3 fruit fly cellular contexts compared by ENCODE assay signal in the genomic region with DNA sequence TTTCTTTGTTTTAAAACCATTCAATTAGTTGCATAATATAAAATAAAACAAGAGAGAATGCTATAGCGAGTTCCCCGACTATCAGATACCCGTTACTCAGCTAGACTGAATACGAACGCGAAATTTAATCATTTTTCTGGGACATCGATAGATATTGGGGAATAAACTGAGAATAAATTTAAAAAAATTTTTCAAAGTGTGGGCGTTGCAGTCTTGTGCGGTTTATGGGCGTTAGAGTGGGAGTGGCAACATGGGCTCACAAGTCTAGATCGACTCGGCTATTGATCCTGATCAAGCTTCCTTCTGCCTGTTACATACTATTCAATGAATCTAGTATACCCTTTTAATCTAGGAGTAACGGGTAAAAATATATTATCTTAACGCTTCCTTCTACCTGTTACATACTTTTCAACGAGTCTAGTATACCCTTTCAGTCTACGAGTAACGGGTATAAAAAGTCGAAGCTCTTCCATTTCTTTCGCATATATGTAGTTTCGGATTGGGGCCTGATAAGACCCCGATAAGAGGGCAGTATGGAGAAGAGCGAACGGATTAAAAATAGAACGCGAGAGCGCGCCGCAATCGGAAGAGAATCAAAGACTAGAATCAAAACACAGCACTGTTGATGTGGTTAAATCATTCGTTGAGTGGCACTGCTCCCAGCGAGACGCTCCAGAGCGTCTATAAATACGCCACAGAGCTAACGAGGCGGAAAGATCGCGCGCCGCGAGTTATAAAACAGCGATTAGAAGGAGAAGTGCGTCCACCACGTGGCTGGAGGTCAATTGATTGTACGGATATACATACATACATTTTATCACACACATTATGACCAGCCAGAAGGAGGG.
A peak's percentile ranks its signal among the peaks of the same experiment; 100 is the strongest.
TF ChIP-seq lines count a peak whose summit lies in the region.

A gene (plus strand): TSS at position 637 of the 848 bp plus-strand sequence.

TF ChIP-seq in whole organism, adult, 20 proteins besides CTCF, POLR2A, EP300 and RAD21 (continued from another document):
- peak; percentile 71 for TF ChIP-seq kay (GFP tag; lab: Kevin White, UChicago; ENCODE audit: borderline replicate concordance)
- TF ChIP-seq CG14711 (tag; optimal IDR thresholded peaks at IDR 0.05; lab: Kevin White, UChicago): no peak
- no peak for TF ChIP-seq CG33017 (tag; optimal IDR thresholded peaks at IDR 0.05; lab: Kevin White, UChicago)
- TF ChIP-seq Crg-1 (GFP tag; optimal IDR thresholded peaks at IDR 0.05; lab: Kevin White, UChicago): no peak

TF ChIP-seq in whole organism, embryonic, 481 proteins besides CTCF, POLR2A, EP300 and RAD21 (continued from another document and continues in another):
- no peak for TF ChIP-seq stc (GFP tag; IDR thresholded peaks at IDR 0.05; lab: Robert Waterston, UW)
- peak; percentile 67 for TF ChIP-seq dm (GFP tag; optimal IDR thresholded peaks at IDR 0.05; lab: Kevin White, UChicago)
- TF ChIP-seq CG8944 (GFP tag; optimal IDR thresholded peaks at IDR 0.05; lab: Kevin White, UChicago): peak; percentile 50
- TF ChIP-seq Antp (GFP tag; optimal IDR thresholded peaks at IDR 0.05; lab: Kevin White, UChicago): peak; percentile 50
- TF ChIP-seq CG14014 (GFP tag; IDR thresholded peaks at IDR 0.05; lab: Robert Waterston, UW): peak; percentile 11; the same call in 1 of the 2 replicates
- TF ChIP-seq Hsf (GFP tag; optimal IDR thresholded peaks at IDR 0.05; lab: Kevin White, UChicago): peak; percentile 41
- TF ChIP-seq dmrt99B (tag; optimal IDR thresholded peaks at IDR 0.05; lab: Kevin White, UChicago): peak; percentile 61
- TF ChIP-seq CG42726 (GFP tag; IDR thresholded peaks at IDR 0.05; lab: Robert Waterston, UW; ENCODE audit: partially characterized antibody): no peak
- TF ChIP-seq Fer2 (tag; optimal IDR thresholded peaks at IDR 0.05; lab: Kevin White, UChicago): no peak
- TF ChIP-seq ttk (GFP tag; IDR thresholded peaks at IDR 0.05; lab: Robert Waterston, UW): no peak
- TF ChIP-seq CG14441 (GFP tag; IDR thresholded peaks at IDR 0.05; lab: Robert Waterston, UW): peak; percentile 46; the same call in 1 of the 2 replicates
- peak; percentile 82 for TF ChIP-seq sens-2 (GFP tag; IDR thresholded peaks at IDR 0.05; lab: Robert Waterston, UW)
- no peak for TF ChIP-seq Gsc (GFP tag; IDR thresholded peaks at IDR 0.05; lab: Robert Waterston, UW)
- TF ChIP-seq Xbp1 (GFP tag; optimal IDR thresholded peaks at IDR 0.05; lab: Kevin White, UChicago): peak; percentile 49
- TF ChIP-seq CG6272 (GFP tag; IDR thresholded peaks at IDR 0.05; lab: Robert Waterston, UW): no peak
- no peak for TF ChIP-seq CG8089 (GFP tag; optimal IDR thresholded peaks at IDR 0.05; lab: Kevin White, UChicago)
- peak; percentile 56; the same call in 1 of the 2 replicates for TF ChIP-seq vvl (GFP tag; IDR thresholded peaks at IDR 0.05; lab: Robert Waterston, UW)
- peak; percentile 30 for TF ChIP-seq pros (GFP tag; optimal IDR thresholded peaks at IDR 0.05; lab: Kevin White, UChicago)
- TF ChIP-seq ftz-f1 (GFP tag; optimal IDR thresholded peaks at IDR 0.05; lab: Kevin White, UChicago): peak; percentile 75
- TF ChIP-seq tx (GFP tag; optimal IDR thresholded peaks at IDR 0.05; lab: Kevin White, UChicago): no peak
- TF ChIP-seq phol (tag; optimal IDR thresholded peaks at IDR 0.05; lab: Kevin White, UChicago): peak; percentile 65
- peak; percentile 41 for TF ChIP-seq ind (GFP tag; optimal IDR thresholded peaks at IDR 0.05; lab: Kevin White, UChicago)
- 0 out of 2 replicates have a peak, but pooled peaks have one; percentile 29 for TF ChIP-seq CG9932 (GFP tag; IDR thresholded peaks at IDR 0.05; lab: Robert Waterston, UW)
- TF ChIP-seq CG4854 (GFP tag; optimal IDR thresholded peaks at IDR 0.05; lab: Kevin White, UChicago): peak; percentile 42
- peak; percentile 69 for TF ChIP-seq Sox100B (GFP tag; optimal IDR thresholded peaks at IDR 0.05; lab: Kevin White, UChicago)
- no peak for TF ChIP-seq unc-4 (GFP tag; IDR thresholded peaks at IDR 0.05; lab: Robert Waterston, UW; ENCODE audit: partially characterized antibody)
- no peak for TF ChIP-seq knrl (GFP tag; IDR thresholded peaks at IDR 0.05; lab: Robert Waterston, UW; ENCODE audit: partially characterized antibody)
- no peak for TF ChIP-seq Asciz (GFP tag; optimal IDR thresholded peaks at IDR 0.05; lab: Kevin White, UChicago)
- TF ChIP-seq CG11504 (tag; optimal IDR thresholded peaks at IDR 0.05; lab: Kevin White, UChicago): peak; percentile 73
- TF ChIP-seq Bdp1 (GFP tag; optimal IDR thresholded peaks at IDR 0.05; lab: Kevin White, UChicago): no peak
- TF ChIP-seq CG2712 (tag; optimal IDR thresholded peaks at IDR 0.05; lab: Kevin White, UChicago): peak; percentile 66
- no peak for TF ChIP-seq Spps (tag; optimal IDR thresholded peaks at IDR 0.05; lab: Kevin White, UChicago)
- peak; percentile 36; the same call in 1 of the 3 replicates for TF ChIP-seq gce (GFP tag; IDR thresholded peaks at IDR 0.05; lab: Robert Waterston, UW)
- TF ChIP-seq sqz (GFP tag; optimal IDR thresholded peaks at IDR 0.05; lab: Kevin White, UChicago): peak; percentile 0
- peak; percentile 18 for TF ChIP-seq kay (GFP tag; optimal IDR thresholded peaks at IDR 0.05; lab: Kevin White, UChicago)
- no peak for TF ChIP-seq oc (tag; optimal IDR thresholded peaks at IDR 0.05; lab: Kevin White, UChicago)
- TF ChIP-seq CG14710 (tag; optimal IDR thresholded peaks at IDR 0.05; lab: Kevin White, UChicago): peak; percentile 39
- TF ChIP-seq tgo (GFP tag; IDR thresholded peaks at IDR 0.05; lab: Robert Waterston, UW): peak; percentile 40
- peak; percentile 71 for TF ChIP-seq lmd (GFP tag; IDR thresholded peaks at IDR 0.05; lab: Robert Waterston, UW)
- TF ChIP-seq Atf3 (GFP tag; optimal IDR thresholded peaks at IDR 0.05; lab: Kevin White, UChicago): peak; percentile 32
- TF ChIP-seq Ada2b (GFP tag; IDR thresholded peaks at IDR 0.05; lab: Robert Waterston, UW): peak; percentile 51
- TF ChIP-seq Fer3 (tag; optimal IDR thresholded peaks at IDR 0.05; lab: Kevin White, UChicago): peak; percentile 20
- TF ChIP-seq CG32767 (GFP tag; IDR thresholded peaks at IDR 0.05; lab: Robert Waterston, UW): no peak
- TF ChIP-seq Ssrp (tag; optimal IDR thresholded peaks at IDR 0.05; lab: Kevin White, UChicago): peak; percentile 44
- TF ChIP-seq CG1529 (GFP tag; optimal IDR thresholded peaks at IDR 0.05; lab: Kevin White, UChicago): peak; percentile 37
- no peak for TF ChIP-seq CG2129 (GFP tag; IDR thresholded peaks at IDR 0.05; lab: Robert Waterston, UW; ENCODE audit: partially characterized antibody)
- TF ChIP-seq Meics (GFP tag; optimal IDR thresholded peaks at IDR 0.05; lab: Kevin White, UChicago): peak; percentile 70
- TF ChIP-seq CG4730 (GFP tag; IDR thresholded peaks at IDR 0.05; lab: Robert Waterston, UW): 0 out of 2 replicates have a peak, but pooled peaks have one; percentile 16
- no peak for TF ChIP-seq sc (optimal IDR thresholded peaks at IDR 0.05; lab: Kevin White, UChicago)
- TF ChIP-seq sc (GFP tag; optimal IDR thresholded peaks at IDR 0.05; lab: Kevin White, UChicago): peak; percentile 16
- TF ChIP-seq CG17612 (GFP tag; IDR thresholded peaks at IDR 0.05; lab: Robert Waterston, UW): 0 out of 2 replicates have a peak, but pooled peaks have one; percentile 11
- no peak for TF ChIP-seq CG17328 (GFP tag; IDR thresholded peaks at IDR 0.05; lab: Robert Waterston, UW)
- TF ChIP-seq CG7556 (GFP tag; optimal IDR thresholded peaks at IDR 0.05; lab: Kevin White, UChicago): peak; percentile 69
- TF ChIP-seq Atf6 (GFP tag; IDR thresholded peaks at IDR 0.05; lab: Robert Waterston, UW): peak; percentile 25; the same call in 1 of the 2 replicates
- peak; percentile 48 for TF ChIP-seq CG13424 (tag; optimal IDR thresholded peaks at IDR 0.05; lab: Kevin White, UChicago)
- TF ChIP-seq Fer1 (GFP tag; optimal IDR thresholded peaks at IDR 0.05; lab: Kevin White, UChicago): peak; percentile 50
- TF ChIP-seq mld (GFP tag; IDR thresholded peaks at IDR 0.05; lab: Robert Waterston, UW; ENCODE audit: partially characterized antibody): no peak

TF ChIP-seq in whole organism, prepupa, 60 proteins besides CTCF, POLR2A, EP300 and RAD21 (continued from another document):
- TF ChIP-seq CG7368 (GFP tag; optimal IDR thresholded peaks at IDR 0.05; lab: Kevin White, UChicago) (no peak), Eip75B (GFP tag; optimal IDR thresholded peaks at IDR 0.05; lab: Kevin White, UChicago) (peak; percentile 33), Eip93F (GFP tag; optimal IDR thresholded peaks at IDR 0.05; lab: Kevin White, UChicago) (no peak), esn (GFP tag; optimal IDR thresholded peaks at IDR 0.05; lab: Kevin White, UChicago) (peak; percentile 23), spab (GFP tag; optimal IDR thresholded peaks at IDR 0.05; lab: Kevin White, UChicago) (peak; percentile 23), Hr38 (GFP tag; optimal IDR thresholded peaks at IDR 0.05; lab: Kevin White, UChicago) (no peak), CG6808 (GFP tag; optimal IDR thresholded peaks at IDR 0.05; lab: Kevin White, UChicago) (peak; percentile 38), fkh (GFP tag; optimal IDR thresholded peaks at IDR 0.05; lab: Kevin White, UChicago) (no peak), svp (GFP tag; lab: Kevin White, UChicago) (peak; percentile 29), CG3919 (GFP tag; optimal IDR thresholded peaks at IDR 0.05; lab: Kevin White, UChicago) (no peak), CG6276 (GFP tag; optimal IDR thresholded peaks at IDR 0.05; lab: Kevin White, UChicago) (peak; percentile 53), Hr4 (GFP tag; optimal IDR thresholded peaks at IDR 0.05; lab: Kevin White, UChicago) (peak; percentile 56), CG6854 (GFP tag; optimal IDR thresholded peaks at IDR 0.05; lab: Kevin White, UChicago) (no peak), CG8632 (GFP tag; optimal IDR thresholded peaks at IDR 0.05; lab: Kevin White, UChicago) (no peak), CG34406 (GFP tag; optimal IDR thresholded peaks at IDR 0.05; lab: Kevin White, UChicago) (no peak), achi (GFP tag; optimal IDR thresholded peaks at IDR 0.05; lab: Kevin White, UChicago) (peak; percentile 9), Ets21C (GFP tag; optimal IDR thresholded peaks at IDR 0.05; lab: Kevin White, UChicago) (no peak), CG11902 (GFP tag; optimal IDR thresholded peaks at IDR 0.05; lab: Kevin White, UChicago) (no peak), Smox (GFP tag; optimal IDR thresholded peaks at IDR 0.05; lab: Kevin White, UChicago) (peak; percentile 2), lz (GFP tag; optimal IDR thresholded peaks at IDR 0.05; lab: Kevin White, UChicago) (no peak), CG8319 (GFP tag; optimal IDR thresholded peaks at IDR 0.05; lab: Kevin White, UChicago) (no peak), net (GFP tag; optimal IDR thresholded peaks at IDR 0.05; lab: Kevin White, UChicago) (peak; percentile 20), CG16779 (tag; optimal IDR thresholded peaks at IDR 0.05; lab: Kevin White, UChicago) (no peak), cyc (GFP tag; optimal IDR thresholded peaks at IDR 0.05; lab: Kevin White, UChicago) (peak; percentile 12), topi (GFP tag; optimal IDR thresholded peaks at IDR 0.05; lab: Kevin White, UChicago) (peak; percentile 3), CG4318 (GFP tag; optimal IDR thresholded peaks at IDR 0.05; lab: Kevin White, UChicago) (peak; percentile 21), CG1621 (tag; optimal IDR thresholded peaks at IDR 0.05; lab: Kevin White, UChicago) (no peak), Hr39 (GFP tag; optimal IDR thresholded peaks at IDR 0.05; lab: Kevin White, UChicago) (peak; percentile 21), ss (GFP tag; optimal IDR thresholded peaks at IDR 0.05; lab: Kevin White, UChicago) (no peak), acj6 (GFP tag; optimal IDR thresholded peaks at IDR 0.05; lab: Kevin White, UChicago) (peak; percentile 9), Lpt (GFP tag; optimal IDR thresholded peaks at IDR 0.05; lab: Kevin White, UChicago) (no peak), Eip78C (GFP tag; lab: Kevin White, UChicago) (peak; percentile 88), fd85E (GFP tag; optimal IDR thresholded peaks at IDR 0.05; lab: Kevin White, UChicago) (no peak), pdm3 (GFP tag; optimal IDR thresholded peaks at IDR 0.05; lab: Kevin White, UChicago) (peak; percentile 45), CG10669 (GFP tag; optimal IDR thresholded peaks at IDR 0.05; lab: Kevin White, UChicago) (no peak), dac (GFP tag; optimal IDR thresholded peaks at IDR 0.05; lab: Kevin White, UChicago) (no peak), CG9139 (GFP tag; optimal IDR thresholded peaks at IDR 0.05; lab: Kevin White, UChicago) (no peak), CG11762 (GFP tag; optimal IDR thresholded peaks at IDR 0.05; lab: Kevin White, UChicago; ENCODE audit: insufficient read depth) (no peak), Sox15 (GFP tag; optimal IDR thresholded peaks at IDR 0.05; lab: Kevin White, UChicago) (peak; percentile 2), CG15336 (GFP tag; IDR thresholded peaks at IDR 0.05; lab: Robert Waterston, UW) (no peak), Sox102F (GFP tag; optimal IDR thresholded peaks at IDR 0.05; lab: Kevin White, UChicago) (no peak), Blimp-1 (GFP tag; optimal IDR thresholded peaks at IDR 0.05; lab: Kevin White, UChicago) (no peak), CG10631 (GFP tag; optimal IDR thresholded peaks at IDR 0.05; lab: Kevin White, UChicago) (peak; percentile 8), CG6792 (GFP tag; optimal IDR thresholded peaks at IDR 0.05; lab: Kevin White, UChicago) (no peak)
